Fruit fly (Drosophila melanogaster) whole organism, embryonic: ENCODE data around the gene CG17139.
A peak's percentile ranks its signal among the peaks of the same experiment; 100 is the strongest.

Experiments
- Atf-2 ChIP-seq: fragments of 200-800 bp; sonication (Bioruptor generic); optimal IDR thresholded peaks from 2 replicates; lab custom pipeline; 2016; ENCODE audit warnings: missing biosample characterization, missing genetic modification characterization
- B-H2 ChIP-seq: fragments of 200-800 bp; sonication (Bioruptor generic); optimal IDR thresholded peaks from 2 replicates; lab custom pipeline; 2018; ENCODE audit warnings: missing biosample characterization, mild to moderate bottlenecking, missing genetic modification characterization
- CG10321 ChIP-seq: fragments of 200-800 bp; sonication (Bioruptor generic); IDR thresholded peaks from 2 replicates; pipeline ENCODE4 v1.3.6; 2022; ENCODE audit warnings: missing biosample characterization, missing genetic modification characterization
- CG12659 ChIP-seq: fragments of 200-800 bp; sonication (Bioruptor generic); optimal IDR thresholded peaks from 3 replicates; lab custom pipeline; 2017; ENCODE audit warnings: mild to moderate bottlenecking, missing biosample characterization, missing genetic modification reagents, missing genetic modification characterization
- CG12744 ChIP-seq: fragments of 200-800 bp; sonication (Bioruptor generic); optimal IDR thresholded peaks from 2 replicates; lab custom pipeline; 2016; ENCODE audit warnings: missing biosample characterization, missing genetic modification characterization
- CG15269 ChIP-seq: fragments of 200-800 bp; sonication (Bioruptor generic); optimal IDR thresholded peaks from 2 replicates; lab custom pipeline; 2018; ENCODE audit warnings: missing biosample characterization, mild to moderate bottlenecking, missing genetic modification characterization, moderate library complexity
- CG16813 ChIP-seq: fragments of 200-800 bp; sonication (Bioruptor generic); IDR thresholded peaks from 3 replicates; pipeline ENCODE4 v1.3.6; 2022; ENCODE audit warnings: missing biosample characterization, missing genetic modification characterization; ENCODE audit not compliant: partially characterized antibody
- CG2678 ChIP-seq: fragments of 200-800 bp; sonication (Bioruptor generic); optimal IDR thresholded peaks from 3 replicates; lab custom pipeline; 2019; ENCODE audit warnings: missing biosample characterization, mild to moderate bottlenecking, missing genetic modification characterization, moderate library complexity
- CG34422 ChIP-seq: fragments of 200-800 bp; sonication (Bioruptor generic); IDR thresholded peaks from 3 replicates; pipeline ENCODE4 v1.3.6; 2022; ENCODE audit warnings: missing biosample characterization, missing genetic modification characterization
- CG6791 ChIP-seq: fragments of 200-800 bp; sonication (Bioruptor generic); IDR thresholded peaks from 3 replicates; pipeline ENCODE4 v1.3.6; 2022; ENCODE audit warnings: missing biosample characterization, missing genetic modification characterization; ENCODE audit not compliant: partially characterized antibody
- CG7786 ChIP-seq: fragments of 200-800 bp; sonication (Bioruptor generic); optimal IDR thresholded peaks from 2 replicates; lab custom pipeline; 2016; ENCODE audit warnings: missing biosample characterization, missing genetic modification characterization
- CG8924 ChIP-seq: fragments of 200-800 bp; optimal IDR thresholded peaks from 3 replicates; lab custom pipeline; 2019; ENCODE audit warnings: missing biosample characterization, mild to moderate bottlenecking, missing genetic modification characterization, moderate library complexity
- CG9215 ChIP-seq: fragments of 200-800 bp; sonication (Bioruptor generic); IDR thresholded peaks from 2 replicates; pipeline ENCODE4 v1.3.6; 2022; ENCODE audit warnings: missing biosample characterization, missing genetic modification characterization
- CG9817 ChIP-seq: fragments of 200-800 bp; sonication (Bioruptor generic); optimal IDR thresholded peaks from 2 replicates; lab custom pipeline; 2018; ENCODE audit warnings: missing biosample characterization, mild to moderate bottlenecking, missing genetic modification characterization, moderate library complexity
- CTCF ChIP-seq: fragments of 200-800 bp; sonication (Bioruptor generic); optimal IDR thresholded peaks from 2 replicates; lab custom pipeline; 2017; ENCODE audit warnings: missing biosample characterization, mild to moderate bottlenecking, missing genetic modification characterization, moderate library complexity
- Dp ChIP-seq: fragments of 200-800 bp; sonication (Bioruptor generic); optimal IDR thresholded peaks from 2 replicates; lab custom pipeline; 2018; ENCODE audit warnings: missing biosample characterization, mild to moderate bottlenecking, missing genetic modification characterization, moderate library complexity
- Hmx ChIP-seq: fragments of 200-800 bp; sonication (Bioruptor generic); optimal IDR thresholded peaks from 2 replicates; lab custom pipeline; 2016; ENCODE audit warnings: missing biosample characterization, missing genetic modification characterization
- Jarid2 ChIP-seq: fragments of 200-800 bp; sonication (Bioruptor generic); optimal IDR thresholded peaks from 3 replicates; lab custom pipeline; 2017; ENCODE audit warnings: mild to moderate bottlenecking, missing biosample characterization, missing genetic modification reagents, missing genetic modification characterization
- Med ChIP-seq: fragments of 200-800 bp; sonication (Bioruptor generic); peaks from one replicate; lab custom pipeline; 2016; ENCODE audit warnings: missing biosample characterization, missing genetic modification characterization, mild to moderate bottlenecking, inconsistent platforms, moderate library complexity
- Mrtf ChIP-seq: fragments of 200-800 bp; sonication (Bioruptor generic); IDR thresholded peaks from 3 replicates; pipeline ENCODE4 v1.3.6; 2022; ENCODE audit warnings: missing biosample characterization, missing genetic modification characterization
- NC2α ChIP-seq: fragments of 200-800 bp; sonication (Bioruptor generic); optimal IDR thresholded peaks from 2 replicates; lab custom pipeline; 2016; ENCODE audit warnings: missing biosample characterization, missing genetic modification characterization
- NfI ChIP-seq: fragments of 200-800 bp; sonication (Bioruptor generic); optimal IDR thresholded peaks from 3 replicates; lab custom pipeline; 2018; ENCODE audit warnings: missing biosample characterization, mild to moderate bottlenecking, missing genetic modification characterization, moderate library complexity
- Pdp1 ChIP-seq, 2 experiments: fragments of 200-800 bp; sonication (Bioruptor generic); optimal IDR thresholded peaks; 3 replicates each; lab custom pipeline; 2016; ENCODE audit warnings: missing biosample characterization in 2 of 2, missing genetic modification characterization in 2 of 2, mild to moderate bottlenecking in 1 of 2, moderate library complexity in 1 of 2
- Ssrp ChIP-seq: fragments of 200-800 bp; sonication (Bioruptor generic); optimal IDR thresholded peaks from 2 replicates; lab custom pipeline; 2018; ENCODE audit warnings: missing biosample characterization, mild to moderate bottlenecking, missing genetic modification characterization, moderate library complexity
- Tbp ChIP-seq: fragments of >200 bp; optimal IDR thresholded peaks from 2 replicates; lab custom pipeline; 2018; ENCODE audit warnings: missing biosample characterization, missing genetic modification characterization
- Xbp1 ChIP-seq: fragments of 200-800 bp; sonication (Bioruptor generic); optimal IDR thresholded peaks from 3 replicates; lab custom pipeline; 2016; ENCODE audit warnings: missing biosample characterization, mild to moderate bottlenecking, missing genetic modification characterization
- cwo ChIP-seq: fragments of 200-800 bp; sonication (Bioruptor generic); optimal IDR thresholded peaks from 3 replicates; lab custom pipeline; 2017; ENCODE audit warnings: missing biosample characterization, missing genetic modification characterization, mild to moderate bottlenecking, moderate library complexity, missing genetic modification reagents
- ems ChIP-seq: fragments of 200-800 bp; sonication (Bioruptor generic); optimal IDR thresholded peaks from 3 replicates; lab custom pipeline; 2016; ENCODE audit warnings: missing biosample characterization, missing genetic modification characterization
- esg ChIP-seq: fragments of 200-800 bp; sonication (Bioruptor generic); conservative IDR thresholded peaks from 2 replicates; pipeline ENCODE4 v1.3.6; 2022; ENCODE audit warnings: missing biosample characterization, missing genetic modification characterization
- fd96Cb ChIP-seq: fragments of 200-800 bp; sonication (Bioruptor generic); optimal IDR thresholded peaks from 2 replicates; lab custom pipeline; 2018; ENCODE audit warnings: missing biosample characterization, mild to moderate bottlenecking, missing genetic modification characterization, moderate library complexity
- gro ChIP-seq: fragments of 200-800 bp; sonication (Bioruptor generic); optimal IDR thresholded peaks from 2 replicates; lab custom pipeline; 2016; ENCODE audit warnings: missing biosample characterization, missing genetic modification characterization
- gt ChIP-seq: fragments of 200-800 bp; sonication (Bioruptor generic); IDR thresholded peaks from 2 replicates; pipeline ENCODE4 v1.3.6; 2022; ENCODE audit warnings: missing biosample characterization, missing genetic modification characterization
- her ChIP-seq: fragments of 200-800 bp; sonication (Bioruptor generic); optimal IDR thresholded peaks from 2 replicates; lab custom pipeline; 2016; ENCODE audit warnings: missing biosample characterization, missing genetic modification characterization
- hkb ChIP-seq, 2 experiments: fragments of 200-800 bp in 1 of 2; fragments of >200 bp in 1 of 2; sonication (Bioruptor generic) in 1 of 2; IDR thresholded peaks in 1 of 2; optimal IDR thresholded peaks in 1 of 2; 2 replicates each; pipeline versions ENCODE4 v1.3.6 to Lab custom; 2017 to 2022; ENCODE audit warnings: missing biosample characterization in 1 of 2, missing genetic modification characterization in 1 of 2
- insv ChIP-seq, 2 experiments: fragments of 200-800 bp; sonication (Bioruptor generic); optimal IDR thresholded peaks; 3 replicates each; lab custom pipeline; 2016 to 2018; ENCODE audit warnings: missing biosample characterization in 2 of 2, missing genetic modification characterization in 2 of 2
- klu ChIP-seq: fragments of 200-800 bp; sonication (Bioruptor generic); IDR thresholded peaks from 2 replicates; pipeline ENCODE4 v1.3.6; 2022; ENCODE audit warnings: missing biosample characterization, missing genetic modification characterization
- luna ChIP-seq: fragments of 200-800 bp; sonication (Bioruptor generic); optimal IDR thresholded peaks from 2 replicates; lab custom pipeline; 2016; ENCODE audit warnings: missing biosample characterization, missing genetic modification characterization
- nom ChIP-seq: fragments of 200-800 bp; sonication (Bioruptor generic); optimal IDR thresholded peaks from 2 replicates; lab custom pipeline; 2017; ENCODE audit warnings: missing biosample characterization, missing genetic modification characterization, mild to moderate bottlenecking, moderate library complexity, missing genetic modification reagents
- odd ChIP-seq: fragments of 200-800 bp; sonication (Bioruptor generic); optimal IDR thresholded peaks from 2 replicates; lab custom pipeline; 2017; ENCODE audit warnings: missing biosample characterization, mild to moderate bottlenecking, missing genetic modification characterization
- pros ChIP-seq: fragments of 200-800 bp; sonication (Bioruptor generic); optimal IDR thresholded peaks from 3 replicates; lab custom pipeline; 2019; ENCODE audit warnings: missing biosample characterization, mild to moderate bottlenecking, missing genetic modification characterization, moderate library complexity
- pzg ChIP-seq: fragments of 200-800 bp; sonication (Bioruptor generic); optimal IDR thresholded peaks from 3 replicates; lab custom pipeline; 2018; ENCODE audit warnings: missing biosample characterization, mild to moderate bottlenecking, missing genetic modification characterization, moderate library complexity
- ranshi ChIP-seq: fragments of 200-800 bp; sonication (Bioruptor generic); IDR thresholded peaks from 2 replicates; pipeline ENCODE4 v1.3.6; 2022; ENCODE audit warnings: missing biosample characterization, missing genetic modification characterization
- ro ChIP-seq: fragments of 200-800 bp; sonication (Bioruptor generic); IDR thresholded peaks from 2 replicates; pipeline ENCODE4 v1.3.6; 2022; ENCODE audit warnings: missing biosample characterization, missing genetic modification characterization
- sd ChIP-seq: fragments of 200-800 bp; sonication (Bioruptor generic); optimal IDR thresholded peaks from 3 replicates; lab custom pipeline; 2018; ENCODE audit warnings: missing biosample characterization, mild to moderate bottlenecking, missing genetic modification characterization, moderate library complexity
- slou ChIP-seq: fragments of 200-800 bp; sonication (Bioruptor generic); optimal IDR thresholded peaks from 3 replicates; lab custom pipeline; 2016; ENCODE audit warnings: missing biosample characterization, missing genetic modification characterization
- sna ChIP-seq: fragments of 200-800 bp; sonication (Bioruptor generic); IDR thresholded peaks from 2 replicates; pipeline ENCODE4 v1.3.6; 2022; ENCODE audit warnings: missing biosample characterization, missing genetic modification characterization; ENCODE audit not compliant: partially characterized antibody
- yki ChIP-seq: fragments of >200 bp; optimal IDR thresholded peaks from 3 replicates; lab custom pipeline; 2018

Gene CG17139

dm6 chr2L:10842326-10842725, 3.1 kb downstream of the CG17139 start, which contains the start of gene CG6700 (continued):
- TF ChIP-seq CG2678 (tag; lab: Kevin White, UChicago) (no peak), ro (GFP tag; lab: Robert Waterston, UW) (no peak), CG16813 (GFP tag; lab: Robert Waterston, UW) (no peak), CG12659 (GFP tag; lab: Kevin White, UChicago) (peak; percentile 66), CG9817 (tag; lab: Kevin White, UChicago) (no peak), pzg (GFP tag; lab: Kevin White, UChicago) (peak; percentile 64), Med (peak; percentile 71), CG6791 (GFP tag; lab: Robert Waterston, UW) (no peak), gro (GFP tag; lab: Kevin White, UChicago) (peak; percentile 49), odd (GFP tag; lab: Kevin White, UChicago) (no peak), NfI (GFP tag; lab: Kevin White, UChicago) (no peak), yki (lab: Kevin White, UChicago) (no peak), hkb (optimal IDR thresholded peaks at IDR 0.05; lab: Kevin White, UChicago) (no peak), hkb (GFP tag; IDR thresholded peaks at IDR 0.05; lab: Robert Waterston, UW) (0 out of 2 replicates have a peak, but pooled peaks have one; percentile 17), Jarid2 (GFP tag; lab: Kevin White, UChicago) (no peak), slou (GFP tag; lab: Kevin White, UChicago) (no peak), CG15269 (no peak), NC2α (no peak), Ssrp (tag; lab: Kevin White, UChicago) (no peak), gt (GFP tag; lab: Robert Waterston, UW) (no peak), Hmx (GFP tag; lab: Kevin White, UChicago) (no peak), pros (GFP tag; lab: Kevin White, UChicago) (peak; percentile 65), fd96Cb (tag; lab: Kevin White, UChicago) (no peak), cwo (GFP tag; lab: Kevin White, UChicago) (no peak), klu (no peak), insv (GFP tag; optimal IDR thresholded peaks at IDR 0.05; lab: Kevin White, UChicago) (peak in 1 of 2 experiments; percentile 9), Mrtf (GFP tag; lab: Robert Waterston, UW) (no peak), CG7786 (GFP tag; lab: Kevin White, UChicago) (no peak), her (no peak), nom (GFP tag; lab: Kevin White, UChicago) (no peak), CG8924 (no peak), ranshi (GFP tag; lab: Robert Waterston, UW) (no peak), CG12744 (no peak), CG34422 (GFP tag; lab: Robert Waterston, UW) (peak; percentile 50; the same call in 1 of the 3 replicates), CTCF (no peak), sna (GFP tag; lab: Robert Waterston, UW) (no peak), luna (GFP tag; lab: Kevin White, UChicago) (no peak), CG10321 (no peak), Pdp1 (GFP tag; optimal IDR thresholded peaks at IDR 0.05; lab: Kevin White, UChicago) (no peak), esg (GFP tag; lab: Robert Waterston, UW) (no peak), sd (tag; lab: Kevin White, UChicago) (peak; percentile 95), B-H2 (GFP tag; lab: Kevin White, UChicago) (no peak), Xbp1 (GFP tag; lab: Kevin White, UChicago) (no peak), Atf-2 (no peak), CG9215 (GFP tag; lab: Robert Waterston, UW) (no peak), Tbp (no peak), Dp (GFP tag; lab: Kevin White, UChicago) (peak; percentile 92), ems (GFP tag; lab: Kevin White, UChicago) (no peak)
